Worm (Caenorhabditis elegans): ENCODE results near the gene skr-16.

DNA sequence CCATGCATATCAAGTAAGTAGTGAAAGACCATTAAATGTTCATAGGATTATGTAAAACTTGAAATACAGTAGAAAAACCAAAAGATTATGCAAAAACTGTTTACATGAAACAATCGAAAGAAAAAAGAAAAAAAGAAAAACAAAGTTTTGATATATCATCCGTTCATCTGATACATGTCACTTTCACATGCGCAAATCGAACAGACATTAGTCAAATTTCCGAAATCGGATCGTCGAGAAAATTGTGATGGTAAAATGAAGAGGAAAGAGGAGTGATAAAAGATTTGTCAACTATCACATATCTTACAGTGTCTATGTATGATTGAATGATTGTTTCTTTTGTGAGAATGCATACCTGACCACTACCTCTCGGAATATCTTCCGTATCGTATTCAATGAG lies 40.5 kb downstream of the skr-16 start:
- TF ChIP-seq W03F9.2 (tag; optimal IDR thresholded peaks at IDR 0.05) (no peak), dao-5 (tag; optimal IDR thresholded peaks at IDR 0.05) (no peak)
